Fruit fly (Drosophila melanogaster) whole organism, embryonic: ENCODE results near the gene CG15046.

Source experiments
- Atf6 ChIP-seq: fragments of 200-800 bp; sonication (Bioruptor generic); IDR thresholded peaks from 2 replicates; pipeline ENCODE4 v1.3.6; 2022; ENCODE audit warnings: missing biosample characterization, missing genetic modification characterization
- Bdp1 ChIP-seq: fragments of 200-800 bp; sonication (Bioruptor generic); optimal IDR thresholded peaks from 3 replicates; lab custom pipeline; 2016; ENCODE audit warnings: missing biosample characterization, missing genetic modification characterization
- CG10274 ChIP-seq: fragments of 200-800 bp; sonication (Bioruptor generic); optimal IDR thresholded peaks from 3 replicates; lab custom pipeline; 2017; ENCODE audit warnings: missing biosample characterization, mild to moderate bottlenecking, missing genetic modification characterization
- CG10321 ChIP-seq: fragments of 200-800 bp; sonication (Bioruptor generic); IDR thresholded peaks from 2 replicates; pipeline ENCODE4 v1.3.6; 2022; ENCODE audit warnings: missing biosample characterization, missing genetic modification characterization
- CG10543 ChIP-seq: fragments of 200-800 bp; sonication (Bioruptor generic); optimal IDR thresholded peaks from 3 replicates; lab custom pipeline; 2017; ENCODE audit warnings: missing biosample characterization, mild to moderate bottlenecking, missing genetic modification characterization, moderate library complexity
- CG11456 ChIP-seq: fragments of 200-800 bp; sonication (Bioruptor generic); IDR thresholded peaks from 3 replicates; pipeline ENCODE4 v1.3.6; 2022; ENCODE audit warnings: missing biosample characterization, missing genetic modification characterization
- CG12219 ChIP-seq: fragments of 200-800 bp; sonication (Bioruptor generic); optimal IDR thresholded peaks from 3 replicates; lab custom pipeline; 2018; ENCODE audit warnings: missing biosample characterization, mild to moderate bottlenecking, missing genetic modification characterization
- CG14667 ChIP-seq: fragments of 200-800 bp; sonication (Bioruptor generic); IDR thresholded peaks from 2 replicates; pipeline ENCODE4 v1.3.6; 2022; ENCODE audit warnings: missing biosample characterization, missing genetic modification characterization
- CG16815 ChIP-seq: fragments of 200-800 bp; sonication (Bioruptor generic); optimal IDR thresholded peaks from 3 replicates; lab custom pipeline; 2017; ENCODE audit warnings: missing biosample characterization, mild to moderate bottlenecking, missing genetic modification characterization
- CG16863 ChIP-seq: fragments of 200-800 bp; sonication (Bioruptor generic); optimal IDR thresholded peaks from 3 replicates; lab custom pipeline; 2016; ENCODE audit warnings: missing biosample characterization, missing genetic modification characterization
- CG34376 ChIP-seq: fragments of 200-800 bp; sonication (Bioruptor generic); optimal IDR thresholded peaks from 2 replicates; lab custom pipeline; 2018; ENCODE audit warnings: missing biosample characterization, mild to moderate bottlenecking, missing genetic modification characterization
- CG43689 ChIP-seq: fragments of 200-800 bp; sonication (Bioruptor generic); IDR thresholded peaks from 2 replicates; pipeline ENCODE4 v1.3.6; 2022; ENCODE audit warnings: missing biosample characterization, missing genetic modification characterization
- CG6175 ChIP-seq: fragments of 200-800 bp; sonication (Bioruptor generic); IDR thresholded peaks from 3 replicates; pipeline ENCODE4 v1.3.6; 2022; ENCODE audit warnings: missing biosample characterization, missing genetic modification characterization
- CG7556 ChIP-seq: fragments of 200-800 bp; sonication (Bioruptor generic); optimal IDR thresholded peaks from 2 replicates; lab custom pipeline; 2017; ENCODE audit warnings: missing biosample characterization, mild to moderate bottlenecking, missing genetic modification characterization
- CG7963 ChIP-seq: fragments of 200-800 bp; sonication (Bioruptor generic); IDR thresholded peaks from 3 replicates; pipeline ENCODE4 v1.3.6; 2022; ENCODE audit warnings: missing biosample characterization, missing genetic modification characterization; ENCODE audit not compliant: partially characterized antibody
- CG9437 ChIP-seq: fragments of 200-800 bp; sonication (Bioruptor generic); optimal IDR thresholded peaks from 2 replicates; lab custom pipeline; 2018; ENCODE audit warnings: missing biosample characterization, mild to moderate bottlenecking, missing genetic modification characterization
- D ChIP-seq, 2 experiments: fragments of 200-800 bp in 1 of 2; fragments of >200 bp in 1 of 2; sonication (Bioruptor generic) in 1 of 2; optimal IDR thresholded peaks; 2 replicates in 1 of 2; 3 replicates in 1 of 2; lab custom pipeline; 2017; ENCODE audit warnings: mild to moderate bottlenecking in 1 of 2, missing biosample characterization in 1 of 2, missing genetic modification characterization in 1 of 2, missing genetic modification reagents in 1 of 2
- HHEX ChIP-seq: fragments of 200-800 bp; sonication (Bioruptor generic); optimal IDR thresholded peaks from 3 replicates; lab custom pipeline; 2017; ENCODE audit warnings: missing biosample characterization, mild to moderate bottlenecking, missing genetic modification characterization, missing genetic modification reagents
- Hr3 ChIP-seq: fragments of 200-800 bp; sonication (Bioruptor generic); optimal IDR thresholded peaks from 3 replicates; lab custom pipeline; 2016; ENCODE audit warnings: missing biosample characterization, missing genetic modification characterization
- Hsf ChIP-seq: fragments of 200-800 bp; sonication (Bioruptor generic); optimal IDR thresholded peaks from 3 replicates; lab custom pipeline; 2016; ENCODE audit warnings: missing biosample characterization, missing genetic modification characterization
- Meics ChIP-seq: fragments of 200-800 bp; sonication (Bioruptor generic); optimal IDR thresholded peaks from 2 replicates; lab custom pipeline; 2017; ENCODE audit warnings: missing biosample characterization, mild to moderate bottlenecking, missing genetic modification characterization
- Pdp1 ChIP-seq, 2 experiments: fragments of 200-800 bp; sonication (Bioruptor generic); optimal IDR thresholded peaks; 3 replicates each; lab custom pipeline; 2016; ENCODE audit warnings: missing biosample characterization in 2 of 2, missing genetic modification characterization in 2 of 2, mild to moderate bottlenecking in 1 of 2, moderate library complexity in 1 of 2
- Sox102F ChIP-seq: fragments of 200-800 bp; sonication (Bioruptor generic); optimal IDR thresholded peaks from 2 replicates; lab custom pipeline; 2018; ENCODE audit warnings: missing biosample characterization, mild to moderate bottlenecking, missing genetic modification characterization, moderate library complexity
- Ssrp ChIP-seq: fragments of 200-800 bp; sonication (Bioruptor generic); optimal IDR thresholded peaks from 2 replicates; lab custom pipeline; 2018; ENCODE audit warnings: missing biosample characterization, mild to moderate bottlenecking, missing genetic modification characterization, moderate library complexity
- Stat92E ChIP-seq, 3 experiments: fragments of >200 bp in 2 of 3; fragments of 200-800 bp in 1 of 3; sonication (Bioruptor generic) in 1 of 3; optimal IDR thresholded peaks; 2 replicates each; lab custom pipeline; 2017 to 2019; ENCODE audit warnings: missing biosample characterization in 3 of 3, missing genetic modification characterization in 3 of 3, mild to moderate bottlenecking in 1 of 3, moderate library complexity in 1 of 3
- Taf1 ChIP-seq: fragments of 200-800 bp; sonication (Bioruptor generic); IDR thresholded peaks from 2 replicates; pipeline ENCODE4 v1.3.6; 2022; ENCODE audit warnings: missing biosample characterization, missing genetic modification characterization
- YL-1 ChIP-seq: fragments of 200-800 bp; sonication (Bioruptor generic); optimal IDR thresholded peaks from 3 replicates; lab custom pipeline; 2017; ENCODE audit warnings: missing biosample characterization, mild to moderate bottlenecking, missing genetic modification characterization
- aop ChIP-seq: fragments of 200-800 bp; sonication (Bioruptor generic); IDR thresholded peaks from 2 replicates; pipeline ENCODE4 v1.3.6; 2022; ENCODE audit warnings: missing biosample characterization, missing genetic modification characterization
- ato ChIP-seq: fragments of 200-800 bp; sonication (Bioruptor generic); IDR thresholded peaks from 2 replicates; pipeline ENCODE4 v1.3.6; 2022; ENCODE audit warnings: missing biosample characterization, missing genetic modification characterization; ENCODE audit not compliant: partially characterized antibody
- bab2 ChIP-seq: fragments of 200-800 bp; sonication (Bioruptor generic); optimal IDR thresholded peaks from 2 replicates; lab custom pipeline; 2016; ENCODE audit warnings: missing biosample characterization, missing genetic modification characterization
- bowl ChIP-seq: fragments of 200-800 bp; sonication (Bioruptor generic); IDR thresholded peaks from 2 replicates; pipeline ENCODE4 v1.3.6; 2022; ENCODE audit warnings: missing biosample characterization, missing genetic modification characterization
- cg ChIP-seq: fragments of 200-800 bp; sonication (Bioruptor generic); optimal IDR thresholded peaks from 3 replicates; lab custom pipeline; 2019; ENCODE audit warnings: missing biosample characterization, mild to moderate bottlenecking, missing genetic modification characterization, moderate library complexity
- dan ChIP-seq: fragments of 200-800 bp; sonication (Bioruptor generic); IDR thresholded peaks from 2 replicates; pipeline ENCODE4 v1.3.6; 2022; ENCODE audit warnings: missing biosample characterization, missing genetic modification characterization
- dmrt11E ChIP-seq: fragments of 200-800 bp; sonication (Bioruptor generic); optimal IDR thresholded peaks from 3 replicates; lab custom pipeline; 2018; ENCODE audit warnings: missing biosample characterization, mild to moderate bottlenecking, missing genetic modification characterization, moderate library complexity
- gcm2 ChIP-seq: fragments of 200-800 bp; sonication (Bioruptor generic); optimal IDR thresholded peaks from 2 replicates; lab custom pipeline; 2016; ENCODE audit warnings: missing biosample characterization, missing genetic modification characterization
- grau ChIP-seq: fragments of 200-800 bp; optimal IDR thresholded peaks from 3 replicates; lab custom pipeline; 2019; ENCODE audit warnings: missing biosample characterization, mild to moderate bottlenecking, missing genetic modification characterization, moderate library complexity
- jumu ChIP-seq: fragments of 200-800 bp; sonication (Bioruptor generic); optimal IDR thresholded peaks from 3 replicates; lab custom pipeline; 2016; ENCODE audit warnings: missing biosample characterization, missing genetic modification characterization
- lbe ChIP-seq: fragments of 200-800 bp; sonication (Bioruptor generic); optimal IDR thresholded peaks from 2 replicates; lab custom pipeline; 2016; ENCODE audit warnings: missing biosample characterization, mild to moderate bottlenecking, missing genetic modification characterization
- nom ChIP-seq: fragments of 200-800 bp; sonication (Bioruptor generic); optimal IDR thresholded peaks from 2 replicates; lab custom pipeline; 2017; ENCODE audit warnings: missing biosample characterization, missing genetic modification characterization, mild to moderate bottlenecking, moderate library complexity, missing genetic modification reagents
- pan ChIP-seq, 4 experiments: fragments of >200 bp in 3 of 4; fragments of 200-800 bp in 1 of 4; sonication (Bioruptor generic) in 1 of 4; optimal IDR thresholded peaks in 3 of 4; IDR thresholded peaks in 1 of 4; 2 replicates each; pipeline versions ENCODE4 v1.3.6 to Lab custom; 2017 to 2022; ENCODE audit warnings: missing biosample characterization in 2 of 4, missing genetic modification characterization in 2 of 4, mixed read lengths in 1 of 4
- pho ChIP-seq: fragments of 200-800 bp; sonication (Bioruptor generic); optimal IDR thresholded peaks from 2 replicates; lab custom pipeline; 2016; ENCODE audit warnings: missing biosample characterization, missing genetic modification characterization
- row ChIP-seq: fragments of 200-800 bp; sonication (Bioruptor generic); IDR thresholded peaks from 3 replicates; pipeline ENCODE4 v1.3.6; 2022; ENCODE audit warnings: missing biosample characterization, missing genetic modification characterization
- sens ChIP-seq: fragments of 200-800 bp; sonication (Bioruptor generic); peaks from one replicate; lab custom pipeline; 2016; ENCODE audit warnings: missing biosample characterization, missing genetic modification characterization
- slbo ChIP-seq: fragments of 200-800 bp; sonication (Bioruptor generic); IDR thresholded peaks from 2 replicates; pipeline ENCODE4 v1.3.6; 2022; ENCODE audit warnings: missing biosample characterization, missing genetic modification characterization
- slp2 ChIP-seq: fragments of 200-800 bp; sonication (Bioruptor generic); optimal IDR thresholded peaks from 2 replicates; lab custom pipeline; 2016; ENCODE audit warnings: missing biosample characterization, missing genetic modification characterization
- sob ChIP-seq: fragments of 200-800 bp; sonication (Bioruptor generic); IDR thresholded peaks from 2 replicates; pipeline ENCODE4 v1.3.6; 2022; ENCODE audit warnings: missing biosample characterization, missing genetic modification characterization
- ssp ChIP-seq: fragments of 200-800 bp; sonication (Bioruptor generic); IDR thresholded peaks from 2 replicates; pipeline ENCODE4 v1.3.6; 2022; ENCODE audit warnings: missing biosample characterization, missing genetic modification characterization
- tna ChIP-seq: fragments of 200-800 bp; sonication (Bioruptor generic); IDR thresholded peaks from 2 replicates; pipeline ENCODE4 v1.3.6; 2022; ENCODE audit warnings: missing biosample characterization, missing genetic modification characterization; ENCODE audit not compliant: partially characterized antibody
- toy ChIP-seq: fragments of 200-800 bp; sonication (Bioruptor generic); IDR thresholded peaks from 2 replicates; pipeline ENCODE4 v1.3.6; 2022; ENCODE audit warnings: missing biosample characterization, missing genetic modification characterization

The CG15046 gene

DNA sequence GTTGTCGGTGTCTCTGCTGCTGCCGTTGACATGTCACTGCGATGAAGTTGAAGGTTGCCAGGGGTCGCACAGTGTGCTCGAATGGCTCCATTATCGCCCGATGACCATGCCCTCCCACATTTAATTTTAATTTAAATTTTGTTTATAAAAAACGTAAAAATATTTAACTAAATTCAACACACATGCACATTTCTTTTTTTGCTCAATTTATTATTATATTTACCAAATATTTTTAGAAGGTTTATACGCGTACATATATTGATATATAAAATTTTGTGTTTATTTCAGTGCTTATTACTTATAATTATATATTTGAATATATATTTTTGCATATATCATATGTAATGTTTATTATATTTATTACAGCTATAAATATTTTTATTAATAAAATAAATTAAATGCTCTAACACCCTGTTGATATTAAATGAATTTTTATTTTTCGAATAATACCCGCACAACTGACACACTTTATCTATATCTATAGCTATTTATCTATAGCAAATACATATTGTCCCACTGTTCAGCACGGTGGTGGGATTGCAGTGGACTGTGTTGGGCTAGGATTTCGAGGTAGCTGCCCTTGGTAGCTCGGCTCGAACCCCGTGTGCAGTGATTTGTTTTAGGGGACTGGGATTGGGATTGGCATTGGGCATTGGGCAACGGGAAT, 33.9 kb upstream of the CG15046 start (continued):
- TF ChIP-seq D (optimal IDR thresholded peaks at IDR 0.05; lab: Kevin White, UChicago) (no peak), D (GFP tag; optimal IDR thresholded peaks at IDR 0.05; lab: Kevin White, UChicago) (no peak), sens (GFP tag; lab: Kevin White, UChicago) (no peak), toy (GFP tag; lab: Robert Waterston, UW) (no peak), slp2 (no peak), cg (GFP tag; lab: Kevin White, UChicago) (no peak), CG7963 (GFP tag; lab: Robert Waterston, UW) (no peak), CG11456 (GFP tag; lab: Robert Waterston, UW) (no peak), CG12219 (no peak), aop (GFP tag; lab: Robert Waterston, UW) (no peak), sob (no peak), tna (GFP tag; lab: Robert Waterston, UW) (no peak), HHEX (no peak), dmrt11E (tag; lab: Kevin White, UChicago) (peak; percentile 58), grau (tag; lab: Kevin White, UChicago) (peak; percentile 10), pho (no peak), bab2 (GFP tag; lab: Kevin White, UChicago) (no peak), CG10274 (no peak), CG7556 (peak; percentile 36), Pdp1 (GFP tag; optimal IDR thresholded peaks at IDR 0.05; lab: Kevin White, UChicago) (no peak), CG6175 (no peak), Taf1 (GFP tag; lab: Robert Waterston, UW) (no peak), CG34376 (GFP tag; lab: Kevin White, UChicago) (no peak), CG9437 (GFP tag; lab: Kevin White, UChicago) (peak; percentile 16), bowl (GFP tag; lab: Robert Waterston, UW) (no peak), CG10543 (GFP tag; lab: Kevin White, UChicago) (no peak), nom (no peak), CG16815 (GFP tag; lab: Kevin White, UChicago) (no peak), Sox102F (GFP tag; lab: Kevin White, UChicago) (no peak), Meics (GFP tag; lab: Kevin White, UChicago) (no peak), slbo (GFP tag; lab: Robert Waterston, UW) (no peak), dan (GFP tag; lab: Robert Waterston, UW) (no peak), Bdp1 (GFP tag; lab: Kevin White, UChicago) (no peak), Ssrp (tag; lab: Kevin White, UChicago) (peak; percentile 20), pan (optimal IDR thresholded peaks at IDR 0.05; lab: Kevin White, UChicago) (no peak), pan (GFP tag; optimal IDR thresholded peaks at IDR 0.05 in 1 of 2, IDR thresholded peaks at IDR 0.05 in 1 of 2) (no peak), YL-1 (no peak), CG14667 (GFP tag; lab: Robert Waterston, UW) (no peak), gcm2 (GFP tag; lab: Kevin White, UChicago) (no peak), row (GFP tag; lab: Robert Waterston, UW) (peak; percentile 34; the same call in 1 of the 3 replicates), Hsf (GFP tag; lab: Kevin White, UChicago) (no peak), CG10321 (GFP tag; lab: Robert Waterston, UW) (no peak), Hr3 (GFP tag; lab: Kevin White, UChicago) (peak; percentile 2), ssp (GFP tag; lab: Robert Waterston, UW) (no peak), ato (GFP tag; lab: Robert Waterston, UW) (no peak), jumu (GFP tag; lab: Kevin White, UChicago) (no peak), Stat92E (GFP tag; optimal IDR thresholded peaks at IDR 0.05; lab: Kevin White, UChicago) (no peak), lbe (GFP tag; lab: Kevin White, UChicago) (no peak), CG43689 (no peak), Atf6 (GFP tag; lab: Robert Waterston, UW) (no peak), CG16863 (GFP tag; lab: Kevin White, UChicago) (no peak)
